Worm (Caenorhabditis elegans) whole organism, L2 larva: ENCODE data around the gene Y37E11B.7.
"Not testable (repeated sequence)": the region's sequence is repeated elsewhere in the genome, so short reads cannot be mapped to it uniquely, and the experiment has no call there.

Experiments used
- C34F6.9 ChIP-seq: fragments of 150-350 bp; optimal IDR thresholded peaks from 2 replicates; lab custom pipeline; 2014; ENCODE audit warnings: missing biosample characterization, missing genetic modification characterization
- F13H6.1 ChIP-seq: sonication (generic microtip); optimal IDR thresholded peaks from 2 replicates; lab custom pipeline; 2016; ENCODE audit warnings: missing genetic modification characterization, missing compliant biosample characterization
- Y55F3AM.14 ChIP-seq: fragments of 200-800 bp; sonication (Bioruptor generic); optimal IDR thresholded peaks from 2 replicates; lab custom pipeline; 2018; ENCODE audit warnings: mild to moderate bottlenecking, missing genetic modification characterization, missing compliant biosample characterization
- alr-1 ChIP-seq: fragments of 150-350 bp; optimal IDR thresholded peaks from 2 replicates; lab custom pipeline; 2014; ENCODE audit warnings: missing biosample characterization, missing genetic modification characterization
- aly-2 ChIP-seq: fragments of 150-350 bp; optimal IDR thresholded peaks from 2 replicates; lab custom pipeline; 2014; ENCODE audit warnings: missing biosample characterization, missing genetic modification characterization
- blmp-1 ChIP-seq: sonication (generic microtip); optimal IDR thresholded peaks from 2 replicates; lab custom pipeline; 2017; ENCODE audit warnings: missing genetic modification characterization, mild to moderate bottlenecking, missing compliant biosample characterization, antibody characterized with exemption, moderate library complexity; ENCODE audit not compliant: insufficient read depth
- ceh-16 ChIP-seq: fragments of 150-350 bp; optimal IDR thresholded peaks from 2 replicates; lab custom pipeline; 2014; ENCODE audit warnings: missing biosample characterization, missing genetic modification characterization
- crh-2 ChIP-seq: sonication (generic microtip); optimal IDR thresholded peaks from 2 replicates; lab custom pipeline; 2017; ENCODE audit warnings: missing biosample characterization, missing genetic modification characterization
- dmd-4 ChIP-seq: sonication (generic microtip); optimal IDR thresholded peaks from 2 replicates; lab custom pipeline; 2017; ENCODE audit warnings: missing biosample characterization, missing genetic modification characterization
- egl-27 ChIP-seq: sonication (generic microtip); optimal IDR thresholded peaks from 3 replicates; lab custom pipeline; 2017; ENCODE audit warnings: missing biosample characterization, missing genetic modification reagents, missing genetic modification characterization
- elt-1 ChIP-seq: fragments of 150-350 bp; optimal IDR thresholded peaks from 2 replicates; lab custom pipeline; 2014; ENCODE audit warnings: missing biosample characterization, missing genetic modification characterization
- fos-1 ChIP-seq: fragments of 150-350 bp; optimal IDR thresholded peaks from 2 replicates; lab custom pipeline; 2014; ENCODE audit warnings: missing biosample characterization, missing genetic modification characterization
- gmeb-1 ChIP-seq: fragments of 150-350 bp; optimal IDR thresholded peaks from 2 replicates; lab custom pipeline; 2014; ENCODE audit warnings: missing biosample characterization, missing genetic modification characterization
- lin-11 ChIP-seq: fragments of 150-350 bp; sonication (generic microtip); optimal IDR thresholded peaks from 2 replicates; lab custom pipeline; 2014; ENCODE audit warnings: missing biosample characterization, missing genetic modification characterization, inconsistent platforms, mixed read lengths
- lin-13 ChIP-seq: fragments of 150-350 bp; optimal IDR thresholded peaks from 2 replicates; lab custom pipeline; 2014; ENCODE audit warnings: missing biosample characterization, missing genetic modification reagents, missing genetic modification characterization
- lsy-2 ChIP-seq, 2 experiments: fragments of 150-350 bp in 1 of 2; sonication (generic microtip) in 1 of 2; optimal IDR thresholded peaks; 2 replicates each; lab custom pipeline; 2014 to 2017; ENCODE audit warnings: missing biosample characterization in 2 of 2, missing genetic modification characterization in 2 of 2
- mab-5 ChIP-seq: fragments of 150-350 bp; optimal IDR thresholded peaks from 2 replicates; lab custom pipeline; 2014; ENCODE audit warnings: missing biosample characterization, missing genetic modification characterization
- mbf-1 ChIP-seq: sonication (generic microtip); optimal IDR thresholded peaks from 2 replicates; lab custom pipeline; 2017; ENCODE audit warnings: missing biosample characterization, missing genetic modification characterization
- mdl-1 ChIP-seq, 2 experiments: fragments of 150-350 bp in 1 of 2; sonication (generic microtip) in 1 of 2; optimal IDR thresholded peaks; 2 replicates each; lab custom pipeline; 2017; ENCODE audit warnings: missing biosample characterization in 2 of 2, missing genetic modification characterization in 2 of 2
- nhr-11 ChIP-seq: fragments of 150-350 bp; optimal IDR thresholded peaks from 2 replicates; lab custom pipeline; 2014; ENCODE audit warnings: missing biosample characterization, missing genetic modification characterization
- nhr-12 ChIP-seq: fragments of 150-350 bp; optimal IDR thresholded peaks from 2 replicates; lab custom pipeline; 2014; ENCODE audit warnings: missing biosample characterization, missing genetic modification characterization
- nhr-129 ChIP-seq: fragments of 150-350 bp; optimal IDR thresholded peaks from 2 replicates; lab custom pipeline; 2014; ENCODE audit warnings: missing biosample characterization, missing genetic modification characterization
- nhr-21 ChIP-seq: fragments of 150-350 bp; optimal IDR thresholded peaks from 2 replicates; lab custom pipeline; 2014; ENCODE audit warnings: missing biosample characterization, missing genetic modification characterization
- nhr-23 ChIP-seq: fragments of 150-350 bp; optimal IDR thresholded peaks from 2 replicates; lab custom pipeline; 2014; ENCODE audit warnings: missing biosample characterization, missing genetic modification reagents, missing genetic modification characterization
- nhr-6 ChIP-seq: fragments of 150-350 bp; optimal IDR thresholded peaks from 2 replicates; lab custom pipeline; 2014; ENCODE audit warnings: missing biosample characterization, missing genetic modification characterization
- nhr-77 ChIP-seq: fragments of 150-350 bp; optimal IDR thresholded peaks from 2 replicates; lab custom pipeline; 2014; ENCODE audit warnings: missing biosample characterization, missing genetic modification characterization
- peb-1 ChIP-seq: fragments of 150-350 bp; optimal IDR thresholded peaks from 2 replicates; lab custom pipeline; 2014; ENCODE audit warnings: missing biosample characterization, missing genetic modification characterization
- sem-4 ChIP-seq: fragments of 150-350 bp; optimal IDR thresholded peaks from 2 replicates; lab custom pipeline; 2014; ENCODE audit warnings: missing biosample characterization, missing genetic modification reagents, missing genetic modification characterization
- skn-1 ChIP-seq: sonication (generic microtip); optimal IDR thresholded peaks from 2 replicates; lab custom pipeline; 2017; ENCODE audit warnings: missing biosample characterization, missing genetic modification characterization
- sma-3 ChIP-seq: sonication (generic microtip); optimal IDR thresholded peaks from 2 replicates; lab custom pipeline; 2016; ENCODE audit warnings: missing genetic modification reagents, missing genetic modification characterization, missing compliant biosample characterization
- unc-39 ChIP-seq: fragments of 150-350 bp; optimal IDR thresholded peaks from 2 replicates; lab custom pipeline; 2014; ENCODE audit warnings: missing biosample characterization, missing genetic modification characterization
- unc-55 ChIP-seq: fragments of 150-350 bp; sonication (generic microtip); optimal IDR thresholded peaks from 3 replicates; lab custom pipeline; 2014; ENCODE audit warnings: missing biosample characterization, missing genetic modification reagents, missing genetic modification characterization
- unc-62 ChIP-seq: fragments of 150-350 bp; optimal IDR thresholded peaks from 2 replicates; lab custom pipeline; 2014; ENCODE audit warnings: missing biosample characterization, missing genetic modification reagents, missing genetic modification characterization
- zag-1 ChIP-seq: fragments of 150-350 bp; optimal IDR thresholded peaks from 2 replicates; lab custom pipeline; 2014; ENCODE audit warnings: missing biosample characterization, missing genetic modification characterization
- ztf-1 ChIP-seq: fragments of 200-800 bp; sonication (Bioruptor generic); conservative IDR thresholded peaks from 2 replicates; pipeline ENCODE4 v1.3.6; 2022; ENCODE audit warnings: missing genetic modification characterization, missing compliant biosample characterization
- ztf-11 ChIP-seq: sonication (generic microtip); optimal IDR thresholded peaks from 2 replicates; lab custom pipeline; 2017; ENCODE audit warnings: missing biosample characterization, missing genetic modification characterization
- ztf-4 ChIP-seq: fragments of 150-350 bp; optimal IDR thresholded peaks from 2 replicates; lab custom pipeline; 2014; ENCODE audit warnings: missing biosample characterization, missing genetic modification characterization

The Y37E11B.7 gene

DNA sequence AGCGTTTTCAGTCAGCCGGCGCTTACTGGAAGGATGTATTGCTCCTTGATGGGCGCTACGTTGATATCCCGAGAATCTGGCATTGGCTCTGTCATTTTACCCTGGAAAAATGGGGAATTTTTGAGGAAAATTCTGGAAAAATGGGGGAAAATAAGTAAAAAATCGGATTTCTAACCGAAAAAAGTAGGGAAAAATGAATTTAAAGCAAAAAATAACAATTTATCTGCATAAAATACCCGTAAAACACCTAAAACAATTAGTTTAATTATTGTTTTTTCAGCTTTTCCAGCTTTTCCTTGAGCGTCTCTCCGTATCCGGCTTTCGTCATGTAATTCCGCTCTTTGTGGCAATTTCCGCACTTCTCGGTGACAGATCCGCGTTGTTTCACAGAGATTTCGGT is 1.5 kb downstream of the Y37E11B.7 start, which contains the start of gene Y37E11B.5:
Gene Y37E11B.5 (minus strand): TSS at position 101 of the 400 bp plus-strand sequence.
- no peak for TF ChIP-seq egl-27
- no peak for TF ChIP-seq F13H6.1 (tag; lab: Kevin White, UChicago)
- TF ChIP-seq C34F6.9, result no peak
- TF ChIP-seq sma-3 (GFP tag; lab: Kevin White, UChicago), result no peak
- no peak for TF ChIP-seq sem-4 (tag; lab: Kevin White, UChicago)
- no peak for TF ChIP-seq unc-39 (tag; lab: Kevin White, UChicago)
- TF ChIP-seq, all 48 proteins: peak for 0

DNA sequence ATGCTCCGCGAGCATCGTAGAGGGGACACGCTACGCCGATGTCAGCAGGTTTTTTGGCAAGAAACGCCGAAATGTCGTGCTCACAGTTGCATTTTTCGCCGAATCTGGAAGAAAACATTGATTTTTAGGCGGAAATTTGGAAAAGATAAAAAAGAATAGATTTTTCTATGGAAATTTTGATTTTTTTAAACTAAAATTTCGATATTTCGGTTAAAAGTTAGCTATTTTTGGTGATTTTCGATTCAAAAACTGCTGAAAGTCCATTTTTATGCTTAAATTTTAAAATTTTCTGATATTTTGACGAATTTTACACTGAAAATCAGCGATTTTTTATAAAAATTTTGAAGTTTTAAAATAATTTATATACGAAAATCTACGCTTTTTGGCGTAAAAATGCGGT is 2.6 kb downstream of the Y37E11B.7 start:
- TF ChIP-seq elt-1 (tag; lab: Kevin White, UChicago) (no peak), nhr-129 (tag; lab: Kevin White, UChicago) (no peak), mab-5 (tag; lab: Kevin White, UChicago) (no peak), lin-13 (GFP tag; lab: Kevin White, UChicago) (no peak), sma-3 (GFP tag; lab: Kevin White, UChicago) (no peak), nhr-21 (no peak)

ce11 chrIV:3593513-3593912 is 6.5 kb downstream of the Y37E11B.7 start, which contains the start of gene taf-2:
Gene taf-2, minus strand, starts transcription at chrIV:3593613.
- TF ChIP-seq ztf-11, result no peak
- TF ChIP-seq crh-2 (tag; lab: Kevin White, UChicago), result no peak
- TF ChIP-seq ztf-4 (tag; lab: Kevin White, UChicago), result no peak
- no peak for TF ChIP-seq sma-3 (GFP tag; lab: Kevin White, UChicago)
- TF ChIP-seq nhr-77, result no peak
- no peak for TF ChIP-seq ceh-16
- TF ChIP-seq alr-1 (tag; lab: Kevin White, UChicago), result no peak
- no peak for TF ChIP-seq blmp-1
- no peak for TF ChIP-seq nhr-23 (tag; lab: Kevin White, UChicago)
- no peak for TF ChIP-seq fos-1 (tag; lab: Kevin White, UChicago)
- no peak for TF ChIP-seq lin-11

DNA sequence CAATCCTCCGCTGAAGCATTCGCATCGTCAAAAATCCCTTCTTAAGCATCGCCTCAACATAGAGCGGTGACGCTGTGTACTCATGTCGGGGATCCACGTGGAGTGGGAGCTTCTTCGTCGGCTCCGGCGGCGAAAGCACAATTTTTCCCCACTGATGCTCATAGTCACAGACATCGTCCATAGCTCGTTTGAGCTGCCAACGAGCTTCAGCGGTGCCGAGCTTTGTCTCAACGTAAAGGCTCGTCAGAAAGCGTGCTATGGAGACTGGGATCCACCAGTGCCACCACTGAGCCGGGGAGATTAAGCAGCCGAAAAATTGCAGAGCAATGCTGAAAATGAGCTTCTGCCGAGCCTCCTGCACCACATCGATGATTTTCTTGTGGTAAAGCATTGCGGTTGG is 9.1 kb downstream of the Y37E11B.7 start:
- TF ChIP-seq egl-27 (no peak), dmd-4 (no peak), mab-5 (tag; lab: Kevin White, UChicago) (no peak)
- TF ChIP-seq, all 48 proteins: peak for 0

- TF ChIP-seq Y55F3AM.14 (GFP tag; lab: Kevin White, UChicago); nhr-6 (tag; lab: Kevin White, UChicago); F13H6.1 (tag; lab: Kevin White, UChicago): not testable (repeated sequence)
These were observed 17.2 kb downstream of the Y37E11B.7 start, which contains the start of gene blos-7 for ce11 chrIV:3582806-3583205. Gene blos-7, minus strand, starts transcription at chrIV:3582906.

DNA sequence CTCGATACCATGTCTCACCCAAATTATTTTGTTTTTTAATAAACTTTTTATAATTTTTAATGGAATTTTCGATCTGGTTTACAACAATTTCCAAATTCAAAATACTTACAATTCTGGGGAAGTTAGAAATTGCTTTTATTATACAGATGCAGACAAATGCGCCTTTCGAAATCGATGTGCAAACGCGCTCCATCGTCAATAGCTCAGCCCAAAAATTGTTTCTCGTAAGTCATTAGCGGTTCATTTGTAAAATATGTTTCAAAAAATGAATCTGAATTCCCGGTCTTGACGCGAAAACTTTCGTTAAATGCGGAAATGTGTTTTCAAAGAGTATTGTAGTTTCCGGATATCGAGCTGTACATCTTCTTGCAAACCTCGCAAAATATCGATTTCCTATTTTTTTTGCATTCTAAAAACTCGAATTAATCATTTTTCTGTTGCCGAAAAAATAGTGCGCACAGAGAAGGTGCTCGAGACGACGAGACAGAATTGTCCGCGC is 20.4 kb downstream of the Y37E11B.7 start, which contains the start of gene Y37E11B.1:
Gene Y37E11B.1 (plus strand): TSS at position 145 of the 499 bp plus-strand sequence.
- TF ChIP-seq unc-55 (GFP tag; lab: Kevin White, UChicago), result peak; percentile 48
- no peak for TF ChIP-seq nhr-21
- TF ChIP-seq nhr-11 (tag; lab: Kevin White, UChicago), result no peak
- peak; percentile 10 for TF ChIP-seq C34F6.9
- no peak for TF ChIP-seq nhr-77
- TF ChIP-seq egl-27, result no peak
- no peak for TF ChIP-seq unc-62 (GFP tag; lab: Kevin White, UChicago)
- TF ChIP-seq aly-2 (tag; lab: Kevin White, UChicago), result no peak
- TF ChIP-seq ztf-1, result no peak
- TF ChIP-seq gmeb-1, result no peak
- TF ChIP-seq zag-1 (tag; lab: Kevin White, UChicago), result no peak
- peak; percentile 8 for TF ChIP-seq sem-4 (tag; lab: Kevin White, UChicago)
- no peak for TF ChIP-seq lin-11
- no peak for TF ChIP-seq mdl-1 (tag; optimal IDR thresholded peaks at IDR 0.05; lab: Kevin White, UChicago)
- TF ChIP-seq lsy-2 (tag; optimal IDR thresholded peaks at IDR 0.05; lab: Kevin White, UChicago), result peak in 1 of 2 experiments; percentile 34
- no peak for TF ChIP-seq mbf-1 (tag; lab: Kevin White, UChicago)
- TF ChIP-seq nhr-129 (tag; lab: Kevin White, UChicago), result peak; percentile 15
- TF ChIP-seq ztf-11, result no peak
- no peak for TF ChIP-seq skn-1 (tag; lab: Kevin White, UChicago)
- TF ChIP-seq alr-1 (tag; lab: Kevin White, UChicago), result no peak
- no peak for TF ChIP-seq ceh-16
- no peak for TF ChIP-seq lin-13 (GFP tag; lab: Kevin White, UChicago)
- TF ChIP-seq blmp-1, result no peak
- TF ChIP-seq nhr-6 (tag; lab: Kevin White, UChicago), result no peak
- TF ChIP-seq peb-1 (tag; lab: Kevin White, UChicago), result no peak
- TF ChIP-seq nhr-12 (tag; lab: Kevin White, UChicago), result no peak
